Fruit fly (Drosophila melanogaster) whole organism: ENCODE measurements around the gene CG11342.

Experiments used
- CG8478 ChIP-seq: fragments of >200 bp; optimal IDR thresholded peaks from 2 replicates; lab custom pipeline; 2018; ENCODE audit warnings: inconsistent platforms
- Dll ChIP-seq: fragments of >200 bp; optimal IDR thresholded peaks from 2 replicates; lab custom pipeline; 2017
- EcR ChIP-seq, 2 experiments: fragments of >200 bp; optimal IDR thresholded peaks; 2 replicates each; lab custom pipeline; 2017; ENCODE audit warnings: missing biosample characterization in 2 of 2, missing genetic modification characterization in 2 of 2, missing genetic modification reagents in 2 of 2
- pan ChIP-seq: fragments of >200 bp; optimal IDR thresholded peaks from 2 replicates; lab custom pipeline; 2017
- psq ChIP-seq: fragments of >200 bp; optimal IDR thresholded peaks from 2 replicates; lab custom pipeline; 2017
- usp ChIP-seq: fragments of >200 bp; optimal IDR thresholded peaks from 2 replicates; lab custom pipeline; 2017; ENCODE audit warnings: missing biosample characterization, missing genetic modification characterization, mixed read lengths

DNA sequence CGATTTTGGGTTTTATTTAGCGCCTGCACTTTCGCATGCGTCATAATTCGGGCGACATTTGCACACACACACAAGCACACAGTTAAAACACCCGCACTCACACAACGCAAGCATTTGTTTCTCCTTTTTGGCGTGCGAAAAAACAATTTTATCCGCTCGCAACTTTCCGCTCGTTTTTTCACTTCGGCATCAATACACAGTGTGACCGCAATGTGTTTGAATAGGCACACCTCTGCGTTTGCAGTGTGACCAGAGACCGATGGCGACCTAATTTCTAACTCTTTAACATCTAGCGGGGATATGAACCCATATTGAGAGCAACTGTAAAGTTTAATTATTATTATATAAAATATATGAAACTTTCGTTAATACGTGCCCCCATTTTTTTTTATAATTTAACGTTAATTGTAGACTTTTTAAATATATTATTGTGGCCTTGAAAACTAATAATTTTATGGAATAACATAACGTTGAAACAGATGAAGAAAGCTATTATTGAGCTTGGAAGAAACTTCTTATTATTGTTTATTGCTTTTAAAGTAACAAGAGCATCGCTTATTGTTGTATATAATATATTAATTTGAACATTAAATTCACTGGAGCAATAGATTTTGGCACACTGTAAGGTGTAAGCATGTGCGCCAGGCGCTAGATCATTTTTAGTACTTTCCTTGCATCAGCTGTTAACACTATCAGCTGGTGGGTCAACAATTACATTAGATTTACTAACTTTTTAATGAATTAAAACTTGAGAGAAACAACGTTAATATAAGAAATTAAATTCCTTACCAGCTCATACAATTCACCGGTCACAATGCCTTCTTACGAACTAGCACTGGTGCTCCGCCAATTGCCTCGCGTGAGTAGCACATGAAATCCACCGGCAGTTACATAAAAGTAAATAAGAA is 3.1 kb downstream of the CG11342 start, which contains the start of the genes Cip4 and mRpS6:
- TF ChIP-seq Dll (lab: Kevin White, UChicago): no peak
- no peak for TF ChIP-seq CG8478
- TF ChIP-seq usp (GFP tag; lab: Kevin White, UChicago): no peak
- no peak for TF ChIP-seq psq (lab: Kevin White, UChicago)
- no peak for TF ChIP-seq pan (lab: Kevin White, UChicago)
- TF ChIP-seq EcR (GFP tag; optimal IDR thresholded peaks at IDR 0.05; lab: Kevin White, UChicago): no peak
